Worm (Caenorhabditis elegans): Measurements from ENCODE around the gene F46B3.8.

DNA sequence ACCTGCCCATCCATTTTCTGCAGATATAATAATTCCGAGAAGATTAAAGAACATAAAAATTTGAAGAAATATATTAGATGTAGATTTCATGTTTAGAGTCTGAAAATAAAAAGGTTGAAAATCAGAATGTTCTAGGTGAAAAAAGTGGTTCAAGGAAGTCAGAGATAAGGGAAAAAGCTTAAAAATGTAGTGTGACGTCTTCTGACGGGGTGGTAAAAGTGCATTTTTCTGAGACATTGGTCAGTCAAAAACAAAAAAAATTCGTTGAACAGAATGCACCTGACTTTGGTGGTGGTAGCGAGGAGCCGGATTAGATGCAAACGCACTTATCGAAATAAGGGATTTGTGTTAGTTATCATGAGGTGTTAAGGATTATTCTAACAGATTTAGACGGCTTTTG is 16.3 kb downstream of the F46B3.8 start, which contains the start of gene F46B3.23:
- TF ChIP-seq ceh-24 (tag; optimal IDR thresholded peaks at IDR 0.05) = no peak
- no peak for TF ChIP-seq ceh-22 (tag; optimal IDR thresholded peaks at IDR 0.05)
- TF ChIP-seq unc-86 (tag; optimal IDR thresholded peaks at IDR 0.05) = no peak
- no peak for TF ChIP-seq ceh-30 (tag; optimal IDR thresholded peaks at IDR 0.05)
- TF ChIP-seq C38D4.7 (GFP tag; optimal IDR thresholded peaks at IDR 0.05) = no peak
- TF ChIP-seq nhr-11 (tag; optimal IDR thresholded peaks at IDR 0.05) = no peak
- no peak for TF ChIP-seq hlh-13 (GFP tag; optimal IDR thresholded peaks at IDR 0.05)
- TF ChIP-seq T23F11.4 (GFP tag; optimal IDR thresholded peaks at IDR 0.05) = no peak
